Worm (Caenorhabditis elegans) whole organism, L3 larva: ENCODE data around the gene C53B4.2.

Source experiments
- R02D3.7 ChIP-seq: fragments of 150-350 bp; optimal IDR thresholded peaks from 2 replicates; lab custom pipeline; 2014; ENCODE audit warnings: missing biosample characterization, missing genetic modification characterization
- ZK546.5 ChIP-seq: sonication (generic microtip); optimal IDR thresholded peaks from 2 replicates; lab custom pipeline; 2017; ENCODE audit warnings: missing biosample characterization, missing genetic modification characterization
- aly-2 ChIP-seq: fragments of 150-350 bp; optimal IDR thresholded peaks from 2 replicates; lab custom pipeline; 2014; ENCODE audit warnings: missing biosample characterization, missing genetic modification characterization
- ama-1 ChIP-seq: fragments of 150-350 bp; optimal IDR thresholded peaks from 2 replicates; lab custom pipeline; 2018
- ceh-28 ChIP-seq: fragments of 150-350 bp; optimal IDR thresholded peaks from 2 replicates; lab custom pipeline; 2014; ENCODE audit warnings: missing biosample characterization, missing genetic modification reagents, missing genetic modification characterization
- ceh-82 ChIP-seq: fragments of 150-350 bp; optimal IDR thresholded peaks from 2 replicates; lab custom pipeline; 2014; ENCODE audit warnings: missing biosample characterization, missing genetic modification characterization
- lin-15B ChIP-seq: fragments of 150-350 bp; optimal IDR thresholded peaks from 2 replicates; lab custom pipeline; 2014; ENCODE audit warnings: missing biosample characterization, missing genetic modification characterization
- nfya-1 ChIP-seq: sonication (generic microtip); optimal IDR thresholded peaks from 2 replicates; lab custom pipeline; 2017; ENCODE audit warnings: missing genetic modification characterization, mild to moderate bottlenecking, missing compliant biosample characterization, antibody characterized with exemption, moderate library complexity; ENCODE audit not compliant: insufficient read depth
- nhr-11 ChIP-seq: fragments of 150-350 bp; optimal IDR thresholded peaks from 2 replicates; lab custom pipeline; 2014; ENCODE audit warnings: missing biosample characterization, missing genetic modification characterization
- pqm-1 ChIP-seq: fragments of 150-350 bp; optimal IDR thresholded peaks from 2 replicates; lab custom pipeline; 2017; ENCODE audit warnings: missing biosample characterization, missing genetic modification characterization, inconsistent platforms
- skn-1 ChIP-seq: fragments of 150-350 bp; optimal IDR thresholded peaks from 2 replicates; lab custom pipeline; 2014; ENCODE audit warnings: missing biosample characterization, missing genetic modification characterization
- unc-39 ChIP-seq: sonication (generic microtip); optimal IDR thresholded peaks from 4 replicates; lab custom pipeline; 2017; ENCODE audit warnings: missing biosample characterization, missing genetic modification characterization
- ztf-11 ChIP-seq: fragments of 150-350 bp; optimal IDR thresholded peaks from 2 replicates; lab custom pipeline; 2014; ENCODE audit warnings: missing biosample characterization, missing genetic modification characterization

- TF ChIP-seq ceh-82 (tag; lab: Kevin White, UChicago): no peak
- no peak for TF ChIP-seq ZK546.5 (tag; lab: Kevin White, UChicago)
- TF ChIP-seq ztf-11: no peak
- no peak for TF ChIP-seq nfya-1 (tag; lab: Kevin White, UChicago)
- no peak for TF ChIP-seq R02D3.7
- no peak for TF ChIP-seq lin-15B (tag; lab: Kevin White, UChicago)
- TF ChIP-seq ceh-28: no peak
- TF ChIP-seq skn-1 (tag; lab: Kevin White, UChicago): no peak
- TF ChIP-seq aly-2 (tag; lab: Kevin White, UChicago): no peak
- no peak for TF ChIP-seq pqm-1 (tag; lab: Kevin White, UChicago)
- TF ChIP-seq nhr-11 (tag; lab: Kevin White, UChicago): no peak
- TF ChIP-seq unc-39: no peak
- TF ChIP-seq ama-1 (lab: Kevin White, UChicago): no peak
These were observed 42.6 kb upstream of the C53B4.2 start for ce11 chrIV:8923381-8923780.
